Worm (Caenorhabditis elegans) whole organism, young adult: ENCODE measurements around the gene tomm-40.
A peak's percentile ranks its signal among the peaks of the same experiment; 100 is the strongest.

Experiments used
- B0035.1 ChIP-seq: sonication (generic microtip); optimal IDR thresholded peaks from 2 replicates; lab custom pipeline; 2016; ENCODE audit warnings: missing genetic modification characterization, mild to moderate bottlenecking, missing compliant biosample characterization, missing genotype, missing genetic modification reagents
- B0336.3 ChIP-seq: fragments of 200-800 bp; sonication (Bioruptor generic); IDR thresholded peaks from 2 replicates; pipeline ENCODE4 v1.3.6; 2022; ENCODE audit warnings: missing genetic modification characterization, missing compliant biosample characterization
- C17E4.6 ChIP-seq: fragments of 200-800 bp; sonication (Bioruptor generic); IDR thresholded peaks from 2 replicates; pipeline ENCODE4 v1.3.6; 2022; ENCODE audit warnings: missing genetic modification reagents, missing genetic modification characterization, missing compliant biosample characterization
- F10E7.11 ChIP-seq: sonication (generic microtip); optimal IDR thresholded peaks from 2 replicates; lab custom pipeline; 2017; ENCODE audit warnings: mild to moderate bottlenecking, missing genetic modification characterization, moderate library complexity, missing compliant biosample characterization
- F37B4.10 ChIP-seq: fragments of 200-800 bp; sonication (Bioruptor generic); IDR thresholded peaks from 2 replicates; pipeline ENCODE4 v1.3.6; 2022; ENCODE audit warnings: missing genetic modification characterization, missing compliant biosample characterization
- K12H6.12 ChIP-seq: fragments of 200-800 bp; sonication (Bioruptor generic); optimal IDR thresholded peaks from 2 replicates; lab custom pipeline; 2018; ENCODE audit warnings: mild to moderate bottlenecking, missing genetic modification characterization, missing compliant biosample characterization
- T26A5.8 ChIP-seq: sonication (generic microtip); optimal IDR thresholded peaks from 2 replicates; lab custom pipeline; 2016; ENCODE audit warnings: missing genetic modification characterization, missing compliant biosample characterization
- Y53F4B.3 ChIP-seq: fragments of 200-800 bp; sonication (Bioruptor generic); IDR thresholded peaks from 2 replicates; pipeline ENCODE4 v1.3.6; 2022; ENCODE audit warnings: missing genetic modification reagents, missing genetic modification characterization, missing compliant biosample characterization
- Y53G8AR.9 ChIP-seq: fragments of 200-800 bp; sonication (Bioruptor generic); conservative IDR thresholded peaks from 2 replicates; pipeline ENCODE4 v1.3.6; 2022; ENCODE audit warnings: missing genetic modification reagents, missing genetic modification characterization, missing compliant biosample characterization
- Y56A3A.18 ChIP-seq: fragments of 200-800 bp; sonication (Bioruptor generic); IDR thresholded peaks from 2 replicates; pipeline ENCODE4 v1.3.6; 2022; ENCODE audit warnings: missing genetic modification reagents, missing genetic modification characterization, missing compliant biosample characterization
- ZK185.1 ChIP-seq: sonication (generic microtip); optimal IDR thresholded peaks from 2 replicates; lab custom pipeline; 2016; ENCODE audit warnings: mild to moderate bottlenecking, missing genetic modification characterization, missing compliant biosample characterization; ENCODE audit not compliant: poor library complexity, severe bottlenecking
- ama-1 ChIP-seq, 3 experiments: fragments of 150-350 bp in 1 of 3; sonication (generic microtip) in 2 of 3; optimal IDR thresholded peaks; 2 replicates each; lab custom pipeline; 2014 to 2018; ENCODE audit warnings: missing biosample characterization in 2 of 3, missing genetic modification characterization in 2 of 3, missing genetic modification reagents in 2 of 3
- attf-3 ChIP-seq: fragments of 200-800 bp; sonication (Bioruptor generic); conservative IDR thresholded peaks from 2 replicates; pipeline ENCODE4 v1.3.6; 2022; ENCODE audit warnings: missing genetic modification reagents, missing genetic modification characterization, missing compliant biosample characterization
- ccch-3 ChIP-seq: fragments of 200-800 bp; sonication (Bioruptor generic); optimal IDR thresholded peaks from 2 replicates; lab custom pipeline; 2018; ENCODE audit warnings: mild to moderate bottlenecking, missing genetic modification characterization, missing compliant biosample characterization
- cebp-2 ChIP-seq: fragments of 200-800 bp; sonication (Bioruptor generic); IDR thresholded peaks from 2 replicates; pipeline ENCODE4 v1.3.6; 2022; ENCODE audit warnings: missing genetic modification characterization, missing compliant biosample characterization
- ceh-27 ChIP-seq: fragments of 200-800 bp; sonication (Bioruptor generic); optimal IDR thresholded peaks from 2 replicates; lab custom pipeline; 2018; ENCODE audit warnings: mild to moderate bottlenecking, missing genetic modification characterization, moderate library complexity, missing compliant biosample characterization
- ceh-40 ChIP-seq: fragments of 200-800 bp; sonication (Bioruptor generic); IDR thresholded peaks from 2 replicates; pipeline ENCODE4 v1.3.6; 2022; ENCODE audit warnings: missing genetic modification characterization, missing compliant biosample characterization
- ceh-58 ChIP-seq: fragments of 200-800 bp; sonication (Bioruptor generic); IDR thresholded peaks from 2 replicates; pipeline ENCODE4 v1.3.6; 2022; ENCODE audit warnings: missing genetic modification characterization, missing compliant biosample characterization
- die-1 ChIP-seq: sonication (generic microtip); optimal IDR thresholded peaks from 2 replicates; lab custom pipeline; 2016; ENCODE audit warnings: missing genotype, mild to moderate bottlenecking, missing genetic modification characterization, missing compliant biosample characterization
- dpff-1 ChIP-seq: sonication (generic microtip); optimal IDR thresholded peaks from 2 replicates; lab custom pipeline; 2017; ENCODE audit warnings: mild to moderate bottlenecking, missing genetic modification characterization, missing compliant biosample characterization
- efl-1 ChIP-seq: fragments of 150-350 bp; optimal IDR thresholded peaks from 2 replicates; lab custom pipeline; 2014; ENCODE audit warnings: missing biosample characterization, missing genetic modification reagents, missing genetic modification characterization
- egl-18 ChIP-seq: fragments of 200-800 bp; sonication (Bioruptor generic); IDR thresholded peaks from 2 replicates; pipeline ENCODE4 v1.3.6; 2022; ENCODE audit warnings: missing genetic modification reagents, missing genetic modification characterization, missing compliant biosample characterization
- egl-44 ChIP-seq: fragments of 200-800 bp; sonication (Bioruptor generic); IDR thresholded peaks from 2 replicates; pipeline ENCODE4 v1.3.6; 2022; ENCODE audit warnings: missing genetic modification reagents, missing genetic modification characterization, missing compliant biosample characterization
- hsf-1 ChIP-seq: fragments of 200-800 bp; sonication (Bioruptor generic); IDR thresholded peaks from 2 replicates; pipeline ENCODE4 v1.3.6; 2022; ENCODE audit warnings: missing genetic modification reagents, missing genetic modification characterization, missing compliant biosample characterization
- let-526 ChIP-seq: fragments of 200-800 bp; sonication (Bioruptor generic); IDR thresholded peaks from 2 replicates; pipeline ENCODE4 v1.3.6; 2022; ENCODE audit warnings: missing genetic modification reagents, missing genetic modification characterization, missing compliant biosample characterization
- madf-6 ChIP-seq: fragments of 200-800 bp; sonication (Bioruptor generic); IDR thresholded peaks from 2 replicates; pipeline ENCODE4 v1.3.6; 2022; ENCODE audit warnings: missing genetic modification reagents, missing genetic modification characterization, missing compliant biosample characterization
- nfyb-1 ChIP-seq: fragments of 200-800 bp; sonication (Bioruptor generic); IDR thresholded peaks from 2 replicates; pipeline ENCODE4 v1.3.6; 2022; ENCODE audit warnings: missing genetic modification reagents, missing genetic modification characterization, missing compliant biosample characterization
- rcor-1 ChIP-seq: fragments of 200-800 bp; sonication (Bioruptor generic); IDR thresholded peaks from 2 replicates; pipeline ENCODE4 v1.3.6; 2022; ENCODE audit warnings: missing genetic modification reagents, missing genetic modification characterization, missing compliant biosample characterization
- rpc-1 ChIP-seq, 2 experiments: fragments of 150-350 bp in 1 of 2; sonication (generic microtip) in 1 of 2; optimal IDR thresholded peaks; 2 replicates each; lab custom pipeline; 2014 to 2018; ENCODE audit warnings: missing biosample characterization in 1 of 2, missing genetic modification characterization in 1 of 2, missing genetic modification reagents in 1 of 2, missing genotype in 1 of 2
- sdz-38 ChIP-seq: sonication (generic microtip); optimal IDR thresholded peaks from 2 replicates; lab custom pipeline; 2016; ENCODE audit warnings: missing genotype, missing genetic modification characterization, missing compliant biosample characterization
- sea-2 ChIP-seq: fragments of 200-800 bp; sonication (Bioruptor generic); IDR thresholded peaks from 2 replicates; pipeline ENCODE4 v1.3.6; 2022; ENCODE audit warnings: missing genetic modification characterization, missing compliant biosample characterization
- snpc-1.3 ChIP-seq: sonication (generic microtip); optimal IDR thresholded peaks from 2 replicates; lab custom pipeline; 2017; ENCODE audit warnings: missing genetic modification characterization, mild to moderate bottlenecking, missing compliant biosample characterization, antibody characterized with exemption, moderate library complexity, missing genotype, missing genetic modification reagents; ENCODE audit not compliant: insufficient read depth
- snpc-3.4 ChIP-seq: sonication (generic microtip); optimal IDR thresholded peaks from 2 replicates; lab custom pipeline; 2017; ENCODE audit warnings: missing genetic modification characterization, mild to moderate bottlenecking, missing compliant biosample characterization, antibody characterized with exemption, moderate library complexity, missing genotype, missing genetic modification reagents
- somi-1 ChIP-seq: fragments of 200-800 bp; sonication (Bioruptor generic); optimal IDR thresholded peaks from 2 replicates; lab custom pipeline; 2018; ENCODE audit warnings: mild to moderate bottlenecking, missing genetic modification characterization, missing compliant biosample characterization
- sptf-2 ChIP-seq: fragments of 200-800 bp; sonication (Bioruptor generic); optimal IDR thresholded peaks from 2 replicates; lab custom pipeline; 2018; ENCODE audit warnings: mild to moderate bottlenecking, missing genetic modification characterization, missing compliant biosample characterization
- tlf-1 ChIP-seq: fragments of 200-800 bp; sonication (Bioruptor generic); optimal IDR thresholded peaks from 2 replicates; lab custom pipeline; 2018; ENCODE audit warnings: mild to moderate bottlenecking, missing genetic modification characterization, missing compliant biosample characterization
- unc-130 ChIP-seq: sonication (generic microtip); optimal IDR thresholded peaks from 2 replicates; lab custom pipeline; 2016; ENCODE audit warnings: missing genetic modification reagents, missing genetic modification characterization, missing compliant biosample characterization
- xnd-1 ChIP-seq: sonication (generic microtip); optimal IDR thresholded peaks from 2 replicates; lab custom pipeline; 2016; ENCODE audit warnings: missing genotype, missing genetic modification reagents, missing genetic modification characterization, missing compliant biosample characterization
- zfh-2 ChIP-seq: fragments of 200-800 bp; sonication (Bioruptor generic); conservative IDR thresholded peaks from 2 replicates; pipeline ENCODE4 v1.3.6; 2022; ENCODE audit warnings: missing genetic modification reagents, missing genetic modification characterization, missing compliant biosample characterization
- zim-3 ChIP-seq: sonication (generic microtip); optimal IDR thresholded peaks from 2 replicates; lab custom pipeline; 2017; ENCODE audit warnings: mild to moderate bottlenecking, missing genetic modification characterization, moderate library complexity, missing compliant biosample characterization
- ztf-25 ChIP-seq: fragments of 200-800 bp; sonication (Bioruptor generic); IDR thresholded peaks from 2 replicates; pipeline ENCODE4 v1.3.6; 2022; ENCODE audit warnings: missing genetic modification reagents, missing genetic modification characterization, missing compliant biosample characterization
- ztf-3 ChIP-seq: fragments of 200-800 bp; sonication (Bioruptor generic); optimal IDR thresholded peaks from 2 replicates; lab custom pipeline; 2018; ENCODE audit warnings: mild to moderate bottlenecking, missing genetic modification characterization, missing compliant biosample characterization

Gene tomm-40

ce11 chrII:8933693-8934432 lies 39.5 kb downstream of the tomm-40 start, which contains the start of gene T21B10.3 (continued):
- peak; percentile 36 for TF ChIP-seq somi-1 (GFP tag; lab: Kevin White, UChicago)
- TF ChIP-seq F10E7.11 (tag; lab: Kevin White, UChicago) = no peak
- no peak for TF ChIP-seq K12H6.12 (tag; lab: Kevin White, UChicago)
- no peak for TF ChIP-seq F37B4.10 (GFP tag; lab: Robert Waterston, UW)
- peak; percentile 99 for TF ChIP-seq madf-6 (GFP tag; lab: Robert Waterston, UW)
- peak; percentile 93 for TF ChIP-seq B0336.3 (GFP tag; lab: Robert Waterston, UW)
- no peak for TF ChIP-seq ceh-40 (GFP tag; lab: Robert Waterston, UW)
- TF ChIP-seq egl-44 (GFP tag; lab: Robert Waterston, UW) = no peak
- TF ChIP-seq efl-1 (GFP tag; lab: Kevin White, UChicago) = peak; percentile 99
- peak; percentile 44; the same call in 1 of the 2 replicates for TF ChIP-seq let-526 (GFP tag; lab: Robert Waterston, UW)
- TF ChIP-seq ztf-25 (GFP tag; lab: Robert Waterston, UW) = peak; percentile 89
- peak; percentile 94 for TF ChIP-seq rcor-1 (GFP tag; lab: Robert Waterston, UW)
- peak; percentile 90 for TF ChIP-seq Y56A3A.18 (GFP tag; lab: Robert Waterston, UW)
- peak; percentile 86 for TF ChIP-seq C17E4.6 (GFP tag; lab: Robert Waterston, UW)
- peak; percentile 73; the same call in 1 of the 2 replicates for TF ChIP-seq nfyb-1 (GFP tag; lab: Robert Waterston, UW)
- no peak for TF ChIP-seq ceh-27 (GFP tag; lab: Kevin White, UChicago)
- TF ChIP-seq xnd-1 = peak; percentile 98
- TF ChIP-seq attf-3 = peak; percentile 55
- TF ChIP-seq tlf-1 = peak; percentile 94
- peak; percentile 33 for TF ChIP-seq ZK185.1 (tag; lab: Kevin White, UChicago)
- no peak for TF ChIP-seq T26A5.8 (tag; lab: Kevin White, UChicago)
- TF ChIP-seq zim-3 (tag; lab: Kevin White, UChicago) = peak; percentile 61
- no peak for TF ChIP-seq ztf-3
- TF ChIP-seq rpc-1 (optimal IDR thresholded peaks at IDR 0.05; lab: Kevin White, UChicago) = no peak
- TF ChIP-seq rpc-1 (tag; optimal IDR thresholded peaks at IDR 0.05; lab: Kevin White, UChicago) = peak; percentile 15
- TF ChIP-seq egl-18 = 0 out of 2 replicates have a peak, but pooled peaks have one; percentile 67
- TF ChIP-seq snpc-1.3 (tag; lab: Kevin White, UChicago) = peak; percentile 90
- TF ChIP-seq die-1 = peak; percentile 68
- peak; percentile 84 for TF ChIP-seq ama-1 (optimal IDR thresholded peaks at IDR 0.05; lab: Kevin White, UChicago)
- TF ChIP-seq ama-1 (GFP tag; optimal IDR thresholded peaks at IDR 0.05; lab: Kevin White, UChicago) = peak; percentile 55 to 83
- TF ChIP-seq unc-130 (GFP tag; lab: Kevin White, UChicago) = peak; percentile 95
- TF ChIP-seq sptf-2 (GFP tag; lab: Kevin White, UChicago) = no peak
- TF ChIP-seq ccch-3 (GFP tag; lab: Kevin White, UChicago) = no peak
- peak; percentile 93 for TF ChIP-seq snpc-3.4 (tag; lab: Kevin White, UChicago)
- TF ChIP-seq sea-2 = no peak

- TF ChIP-seq dpff-1 (no peak), sdz-38 (tag; lab: Kevin White, UChicago) (no peak), egl-18 (0 out of 2 replicates have a peak, but pooled peaks have one; percentile 6), Y53G8AR.9 (GFP tag; lab: Robert Waterston, UW) (0 out of 2 replicates have a peak, but pooled peaks have one; percentile 3), hsf-1 (GFP tag; lab: Robert Waterston, UW) (0 out of 2 replicates have a peak, but pooled peaks have one; percentile 7), B0035.1 (no peak), cebp-2 (GFP tag; lab: Robert Waterston, UW) (no peak), sea-2 (no peak), Y53F4B.3 (no peak), die-1 (no peak), ceh-58 (no peak), egl-44 (GFP tag; lab: Robert Waterston, UW) (no peak), T26A5.8 (tag; lab: Kevin White, UChicago) (no peak), zfh-2 (GFP tag; lab: Robert Waterston, UW) (peak; percentile 54; the same call in 1 of the 2 replicates)
These were observed 41.0 kb downstream of the tomm-40 start for ce11 chrII:8932392-8932791.
